Worm (Caenorhabditis elegans) whole organism, L1 larva: ENCODE measurements around the gene sra-29.

Source experiments
- ceh-63 ChIP-seq: fragments of 200-800 bp; sonication (Bioruptor generic); optimal IDR thresholded peaks from 2 replicates; lab custom pipeline; 2018; ENCODE audit warnings: mild to moderate bottlenecking, missing genetic modification characterization, missing compliant biosample characterization
- ceh-82 ChIP-seq, 3 experiments: fragments of 150-350 bp in 1 of 3; sonication (generic microtip) in 2 of 3; optimal IDR thresholded peaks; 2 replicates each; lab custom pipeline; 2014 to 2017; ENCODE audit warnings: missing biosample characterization in 3 of 3, missing genetic modification characterization in 3 of 3
- elt-2 ChIP-seq: sonication (generic microtip); optimal IDR thresholded peaks from 2 replicates; lab custom pipeline; 2016; ENCODE audit warnings: missing genetic modification characterization, mild to moderate bottlenecking, inconsistent platforms, missing compliant biosample characterization, missing genetic modification reagents
- fkh-10 ChIP-seq: sonication (generic microtip); optimal IDR thresholded peaks from 2 replicates; lab custom pipeline; 2017; ENCODE audit warnings: missing biosample characterization, missing genetic modification reagents, missing genetic modification characterization
- mep-1 ChIP-seq: fragments of 150-350 bp; optimal IDR thresholded peaks from 2 replicates; lab custom pipeline; 2014; ENCODE audit warnings: missing biosample characterization, missing genetic modification characterization
- nhr-237 ChIP-seq: fragments of 150-350 bp; optimal IDR thresholded peaks from 2 replicates; lab custom pipeline; 2014; ENCODE audit warnings: missing biosample characterization, missing genetic modification characterization
- nhr-28 ChIP-seq: fragments of 150-350 bp; optimal IDR thresholded peaks from 2 replicates; lab custom pipeline; 2014; ENCODE audit warnings: missing biosample characterization, missing genetic modification characterization
- pag-3 ChIP-seq: sonication (generic microtip); optimal IDR thresholded peaks from 2 replicates; lab custom pipeline; 2017; ENCODE audit warnings: missing genetic modification characterization, mild to moderate bottlenecking, missing compliant biosample characterization, antibody characterized with exemption, borderline replicate concordance; ENCODE audit not compliant: insufficient read depth
- skn-1 ChIP-seq: fragments of 150-350 bp; optimal IDR thresholded peaks from 2 replicates; lab custom pipeline; 2014; ENCODE audit warnings: missing biosample characterization, missing genetic modification characterization
- ztf-11 ChIP-seq, 2 experiments: sonication (generic microtip); optimal IDR thresholded peaks; 2 replicates each; lab custom pipeline; 2016 to 2017; ENCODE audit warnings: missing genetic modification characterization in 2 of 2, missing biosample characterization in 1 of 2, missing compliant biosample characterization in 1 of 2

DNA sequence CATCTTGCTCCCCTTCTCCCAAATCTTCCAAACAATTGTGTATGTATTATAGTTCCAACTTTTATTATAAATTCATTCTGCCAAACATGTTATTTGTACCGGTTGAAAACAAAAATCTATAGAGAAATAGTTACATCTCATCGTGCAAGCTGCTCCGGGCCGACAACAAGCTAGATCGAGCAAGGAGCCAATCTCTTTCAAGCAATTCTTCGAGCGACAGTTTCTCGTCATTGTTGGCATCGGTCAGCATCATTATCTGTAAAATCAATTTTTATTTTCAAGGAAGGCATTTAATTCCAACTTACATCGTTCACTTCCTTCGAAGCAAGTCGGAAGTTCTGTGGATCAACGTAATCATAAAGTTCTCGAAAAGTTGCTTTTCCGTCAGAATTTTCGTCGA, 15.5 kb upstream of the sra-29 start:
- TF ChIP-seq nhr-28 (tag; lab: Kevin White, UChicago), result no peak
- no peak for TF ChIP-seq skn-1 (tag; lab: Kevin White, UChicago)
- TF ChIP-seq pag-3 (tag; lab: Kevin White, UChicago), result no peak
- TF ChIP-seq ceh-82 (tag; optimal IDR thresholded peaks at IDR 0.05; lab: Kevin White, UChicago), result no peak
- TF ChIP-seq elt-2 (tag; lab: Kevin White, UChicago), result no peak
- TF ChIP-seq ztf-11 (tag; optimal IDR thresholded peaks at IDR 0.05; lab: Kevin White, UChicago), result no peak
- no peak for TF ChIP-seq mep-1 (tag; lab: Kevin White, UChicago)
- no peak for TF ChIP-seq ceh-63 (GFP tag; lab: Kevin White, UChicago)
- no peak for TF ChIP-seq nhr-237 (tag; lab: Kevin White, UChicago)
- no peak for TF ChIP-seq fkh-10 (GFP tag; lab: Kevin White, UChicago)
